Worm (Caenorhabditis elegans) whole organism, young adult: ENCODE results near the gene cyp-33C9.

Experiments used
- B0261.1 ChIP-seq: sonication (generic microtip); optimal IDR thresholded peaks from 2 replicates; lab custom pipeline; 2016; ENCODE audit warnings: mild to moderate bottlenecking, missing genetic modification characterization, moderate library complexity, missing compliant biosample characterization
- B0336.3 ChIP-seq: fragments of 200-800 bp; sonication (Bioruptor generic); IDR thresholded peaks from 2 replicates; pipeline ENCODE4 v1.3.6; 2022; ENCODE audit warnings: missing genetic modification characterization, missing compliant biosample characterization
- F10E7.11 ChIP-seq: sonication (generic microtip); optimal IDR thresholded peaks from 2 replicates; lab custom pipeline; 2017; ENCODE audit warnings: mild to moderate bottlenecking, missing genetic modification characterization, moderate library complexity, missing compliant biosample characterization
- F33H1.4 ChIP-seq: fragments of 200-800 bp; sonication (Bioruptor generic); IDR thresholded peaks from 2 replicates; pipeline ENCODE4 v1.3.6; 2022; ENCODE audit warnings: missing genetic modification reagents, missing genetic modification characterization, missing compliant biosample characterization
- Y67H2A.10 ChIP-seq: fragments of 200-800 bp; sonication (Bioruptor generic); conservative IDR thresholded peaks from 2 replicates; pipeline ENCODE4 v1.3.6; 2022; ENCODE audit warnings: missing genetic modification reagents, missing genetic modification characterization, missing compliant biosample characterization
- Y79H2A.3 ChIP-seq: fragments of 200-800 bp; sonication (Bioruptor generic); conservative IDR thresholded peaks from 2 replicates; pipeline ENCODE4 v1.3.6; 2022; ENCODE audit warnings: missing genetic modification reagents, missing genetic modification characterization, missing compliant biosample characterization
- akir-1 ChIP-seq: fragments of 200-800 bp; sonication (Bioruptor generic); optimal IDR thresholded peaks from 2 replicates; lab custom pipeline; 2018; ENCODE audit warnings: mild to moderate bottlenecking, missing genetic modification characterization, moderate library complexity, missing compliant biosample characterization
- attf-5 ChIP-seq: fragments of 200-800 bp; sonication (Bioruptor generic); optimal IDR thresholded peaks from 2 replicates; lab custom pipeline; 2018; ENCODE audit warnings: mild to moderate bottlenecking, missing genetic modification characterization, missing compliant biosample characterization
- bed-1 ChIP-seq: fragments of 200-800 bp; sonication (Bioruptor generic); IDR thresholded peaks from 2 replicates; pipeline ENCODE4 v1.3.6; 2022; ENCODE audit warnings: missing genetic modification reagents, missing genetic modification characterization, missing compliant biosample characterization
- bed-2 ChIP-seq: fragments of 200-800 bp; sonication (Bioruptor generic); IDR thresholded peaks from 2 replicates; pipeline ENCODE4 v1.3.6; 2022; ENCODE audit warnings: missing genetic modification reagents, missing genetic modification characterization, missing compliant biosample characterization
- ceh-58 ChIP-seq: fragments of 200-800 bp; sonication (Bioruptor generic); IDR thresholded peaks from 2 replicates; pipeline ENCODE4 v1.3.6; 2022; ENCODE audit warnings: missing genetic modification characterization, missing compliant biosample characterization
- chd-7 ChIP-seq: sonication (generic microtip); optimal IDR thresholded peaks from 2 replicates; lab custom pipeline; 2016; ENCODE audit warnings: mild to moderate bottlenecking, missing genetic modification characterization, moderate library complexity, missing compliant biosample characterization
- dox-1 ChIP-seq: fragments of 200-800 bp; sonication (Bioruptor generic); IDR thresholded peaks from 2 replicates; pipeline ENCODE4 v1.3.6; 2022; ENCODE audit warnings: missing genetic modification reagents, missing genetic modification characterization, missing compliant biosample characterization
- egrh-3 ChIP-seq: fragments of 200-800 bp; sonication (Bioruptor generic); IDR thresholded peaks from 2 replicates; pipeline ENCODE4 v1.3.6; 2022; ENCODE audit warnings: missing genetic modification reagents, missing genetic modification characterization, missing compliant biosample characterization
- ekl-4 ChIP-seq: fragments of 200-800 bp; sonication (Bioruptor generic); IDR thresholded peaks from 2 replicates; pipeline ENCODE4 v1.3.6; 2022; ENCODE audit warnings: missing genetic modification reagents, missing genetic modification characterization, missing compliant biosample characterization
- him-1 ChIP-seq: sonication (generic microtip); optimal IDR thresholded peaks from 2 replicates; lab custom pipeline; 2016; ENCODE audit warnings: missing genotype, missing genetic modification reagents, missing genetic modification characterization, missing compliant biosample characterization
- hmg-1.2 ChIP-seq: fragments of 200-800 bp; sonication (Bioruptor generic); IDR thresholded peaks from 2 replicates; pipeline ENCODE4 v1.3.6; 2022; ENCODE audit warnings: missing genetic modification reagents, missing genetic modification characterization, missing compliant biosample characterization
- hmg-20 ChIP-seq: fragments of 200-800 bp; sonication (Bioruptor generic); IDR thresholded peaks from 2 replicates; pipeline ENCODE4 v1.3.6; 2022; ENCODE audit warnings: missing genetic modification reagents, missing genetic modification characterization, missing compliant biosample characterization
- hsf-1 ChIP-seq: fragments of 200-800 bp; sonication (Bioruptor generic); IDR thresholded peaks from 2 replicates; pipeline ENCODE4 v1.3.6; 2022; ENCODE audit warnings: missing genetic modification reagents, missing genetic modification characterization, missing compliant biosample characterization
- lag-1 ChIP-seq: fragments of 200-800 bp; sonication (Bioruptor generic); IDR thresholded peaks from 2 replicates; pipeline ENCODE4 v1.3.6; 2022; ENCODE audit warnings: missing genetic modification reagents, missing genetic modification characterization, missing compliant biosample characterization
- let-607 ChIP-seq, 2 experiments: fragments of 200-800 bp in 1 of 2; sonication (Bioruptor generic) in 1 of 2; sonication (generic microtip) in 1 of 2; optimal IDR thresholded peaks; 2 replicates each; lab custom pipeline; 2016 to 2018; ENCODE audit warnings: mild to moderate bottlenecking in 2 of 2, missing compliant biosample characterization in 2 of 2, missing genetic modification characterization in 2 of 2, moderate library complexity in 2 of 2, missing genotype in 1 of 2
- lin-26 ChIP-seq: fragments of 200-800 bp; sonication (Bioruptor generic); IDR thresholded peaks from 2 replicates; pipeline ENCODE4 v1.3.6; 2022; ENCODE audit warnings: missing genetic modification reagents, missing genetic modification characterization, missing compliant biosample characterization
- mxl-1 ChIP-seq: sonication (generic microtip); optimal IDR thresholded peaks from 2 replicates; lab custom pipeline; 2016; ENCODE audit warnings: missing genetic modification characterization, missing compliant biosample characterization
- nfyb-1 ChIP-seq: fragments of 200-800 bp; sonication (Bioruptor generic); IDR thresholded peaks from 2 replicates; pipeline ENCODE4 v1.3.6; 2022; ENCODE audit warnings: missing genetic modification reagents, missing genetic modification characterization, missing compliant biosample characterization
- nhr-80 ChIP-seq: sonication (generic microtip); optimal IDR thresholded peaks from 2 replicates; lab custom pipeline; 2016; ENCODE audit warnings: missing genetic modification characterization, missing compliant biosample characterization
- pha-4 ChIP-seq: fragments of 150-350 bp; sonication (generic microtip); optimal IDR thresholded peaks from 2 replicates; lab custom pipeline; 2014; ENCODE audit warnings: missing biosample characterization, missing genetic modification reagents, missing genetic modification characterization
- sdz-38 ChIP-seq: sonication (generic microtip); optimal IDR thresholded peaks from 2 replicates; lab custom pipeline; 2016; ENCODE audit warnings: missing genotype, missing genetic modification characterization, missing compliant biosample characterization
- sea-2 ChIP-seq: fragments of 200-800 bp; sonication (Bioruptor generic); IDR thresholded peaks from 2 replicates; pipeline ENCODE4 v1.3.6; 2022; ENCODE audit warnings: missing genetic modification characterization, missing compliant biosample characterization
- unc-130 ChIP-seq: sonication (generic microtip); optimal IDR thresholded peaks from 2 replicates; lab custom pipeline; 2016; ENCODE audit warnings: missing genetic modification reagents, missing genetic modification characterization, missing compliant biosample characterization
- zfh-2 ChIP-seq: fragments of 200-800 bp; sonication (Bioruptor generic); conservative IDR thresholded peaks from 2 replicates; pipeline ENCODE4 v1.3.6; 2022; ENCODE audit warnings: missing genetic modification reagents, missing genetic modification characterization, missing compliant biosample characterization
- ztf-26 ChIP-seq: sonication (generic microtip); optimal IDR thresholded peaks from 2 replicates; lab custom pipeline; 2017; ENCODE audit warnings: missing genetic modification characterization, missing compliant biosample characterization
- ztf-28 ChIP-seq: fragments of 200-800 bp; sonication (Bioruptor generic); IDR thresholded peaks from 2 replicates; pipeline ENCODE4 v1.3.6; 2022; ENCODE audit warnings: missing genetic modification reagents, missing genetic modification characterization, missing compliant biosample characterization

The cyp-33C9 gene

DNA sequence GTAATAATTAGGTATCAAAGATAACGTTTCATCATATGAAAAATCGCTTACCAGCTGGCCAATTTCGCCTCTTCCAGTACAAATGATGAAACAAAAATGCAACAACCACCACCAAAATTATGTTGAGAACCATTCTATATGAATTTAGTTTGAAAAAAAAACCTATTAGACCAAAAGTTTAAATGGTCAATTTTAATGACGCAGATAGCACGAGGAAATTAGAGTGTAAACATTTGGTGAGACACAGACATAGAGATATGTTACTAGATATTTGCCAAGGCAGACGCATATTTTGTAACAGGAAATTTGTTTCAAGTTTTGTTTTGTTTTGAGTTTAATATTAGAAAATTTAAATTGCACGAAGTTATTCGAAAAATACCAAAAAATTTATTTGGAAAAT lies at the start of gene cyp-33C9:
cyp-33C9 (minus strand) TSS at position 211 of the 400 bp plus-strand sequence.
- peak; percentile 8 for TF ChIP-seq nhr-80 (tag; lab: Kevin White, UChicago)
- no peak for TF ChIP-seq akir-1 (GFP tag; lab: Kevin White, UChicago)
- peak; percentile 34; the same call in 1 of the 2 replicates for TF ChIP-seq hmg-1.2

DNA sequence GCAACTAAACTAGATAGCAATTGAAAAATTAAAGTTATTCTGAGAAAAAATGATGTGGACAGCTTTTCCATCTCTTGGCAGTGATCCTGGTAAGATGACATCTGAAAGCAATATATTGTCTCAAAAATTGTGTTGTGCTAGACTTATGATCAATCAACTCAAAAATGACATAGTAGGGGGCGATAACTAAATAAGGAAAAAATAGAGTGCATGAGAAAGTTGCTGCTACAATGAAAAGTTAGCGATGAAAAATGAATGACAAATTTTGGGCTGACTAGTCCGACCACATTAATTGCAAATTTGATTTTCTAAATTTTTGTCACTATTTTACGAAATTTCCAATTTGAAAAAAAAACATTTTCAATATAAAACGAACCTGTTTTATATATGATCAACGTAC lies 46.8 kb upstream of the cyp-33C9 start, which contains the start of gene srab-9:
srab-9 (minus strand) TSS at position 101 of the 400 bp plus-strand sequence.
- no peak for TF ChIP-seq attf-5 (GFP tag; lab: Kevin White, UChicago)

DNA sequence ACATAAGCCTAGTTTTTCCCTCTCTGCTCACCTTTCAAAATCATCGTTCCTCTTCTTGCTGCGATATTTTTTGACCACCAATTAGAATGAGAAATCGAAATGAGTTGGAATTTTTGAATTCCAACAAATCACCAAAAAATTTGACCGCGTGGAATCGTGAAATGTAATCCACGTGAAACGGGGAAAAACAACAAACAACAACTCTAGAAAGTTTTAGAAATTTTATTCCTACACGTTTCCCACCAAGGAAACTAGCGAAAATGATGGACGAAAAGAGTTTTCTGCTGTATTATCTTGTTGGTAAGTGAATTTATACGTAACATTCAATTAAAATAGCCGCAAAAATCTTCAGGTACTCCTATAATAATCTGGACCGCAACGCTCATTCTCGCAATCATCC lies 44.1 kb upstream of the cyp-33C9 start, which contains the start of the genes irld-3 and F02C9.1:
irld-3 (minus strand) TSS at position 101 of the 400 bp plus-strand sequence.
F02C9.1 (plus strand) TSS at position 216 of the 400 bp plus-strand sequence.
- TF ChIP-seq ceh-58 (GFP tag; lab: Robert Waterston, UW), result no peak
- TF ChIP-seq pha-4 (tag; lab: Kevin White, UChicago), result no peak
- TF ChIP-seq mxl-1, result no peak
- TF ChIP-seq nfyb-1, result no peak
- TF ChIP-seq chd-7 (tag; lab: Kevin White, UChicago), result no peak
- no peak for TF ChIP-seq him-1 (tag; lab: Kevin White, UChicago)
- TF ChIP-seq B0336.3, result no peak
- TF ChIP-seq let-607 (tag; optimal IDR thresholded peaks at IDR 0.05; lab: Kevin White, UChicago), result no peak
- no peak for TF ChIP-seq hmg-20 (GFP tag; lab: Robert Waterston, UW)
- TF ChIP-seq ekl-4 (GFP tag; lab: Robert Waterston, UW), result no peak
- no peak for TF ChIP-seq bed-1
- no peak for TF ChIP-seq ztf-26 (tag; lab: Kevin White, UChicago)
- TF ChIP-seq B0261.1 (tag; lab: Kevin White, UChicago), result no peak
- TF ChIP-seq lag-1, result no peak
- no peak for TF ChIP-seq F33H1.4 (GFP tag; lab: Robert Waterston, UW)
- no peak for TF ChIP-seq hsf-1 (GFP tag; lab: Robert Waterston, UW)
- TF ChIP-seq Y79H2A.3 (GFP tag; lab: Robert Waterston, UW), result no peak
- no peak for TF ChIP-seq akir-1 (GFP tag; lab: Kevin White, UChicago)

DNA sequence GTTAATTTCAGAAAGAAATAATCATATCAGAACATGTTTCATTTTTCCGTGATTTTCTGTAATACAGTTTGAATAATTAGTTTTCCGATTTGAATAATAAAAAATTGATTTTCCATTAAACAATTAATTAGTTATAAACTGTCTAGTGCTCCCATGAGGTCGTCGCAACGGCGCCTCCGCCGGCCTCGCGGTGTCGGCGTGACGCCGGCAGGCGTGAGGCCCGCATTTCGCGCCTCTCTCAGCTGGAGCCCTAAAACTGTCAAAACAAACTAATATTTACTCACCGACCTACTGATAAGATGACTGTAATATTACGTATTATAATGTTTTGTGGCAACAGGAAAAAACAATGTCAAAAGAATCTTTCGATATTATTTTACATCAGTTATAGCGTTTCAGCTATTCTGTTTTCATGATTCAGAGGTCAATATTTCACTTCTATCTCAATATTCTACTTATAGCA lies 39.0 kb upstream of the cyp-33C9 start, which contains the start of gene F02C9.2:
F02C9.2 (plus strand) TSS at position 413 of the 463 bp plus-strand sequence.
- TF ChIP-seq zfh-2 (GFP tag; lab: Robert Waterston, UW) (peak; percentile 81), unc-130 (GFP tag; lab: Kevin White, UChicago) (no peak), egrh-3 (GFP tag; lab: Robert Waterston, UW) (peak; percentile 41; the same call in 1 of the 2 replicates)
- TF ChIP-seq, all 124 proteins: peak for 2

DNA sequence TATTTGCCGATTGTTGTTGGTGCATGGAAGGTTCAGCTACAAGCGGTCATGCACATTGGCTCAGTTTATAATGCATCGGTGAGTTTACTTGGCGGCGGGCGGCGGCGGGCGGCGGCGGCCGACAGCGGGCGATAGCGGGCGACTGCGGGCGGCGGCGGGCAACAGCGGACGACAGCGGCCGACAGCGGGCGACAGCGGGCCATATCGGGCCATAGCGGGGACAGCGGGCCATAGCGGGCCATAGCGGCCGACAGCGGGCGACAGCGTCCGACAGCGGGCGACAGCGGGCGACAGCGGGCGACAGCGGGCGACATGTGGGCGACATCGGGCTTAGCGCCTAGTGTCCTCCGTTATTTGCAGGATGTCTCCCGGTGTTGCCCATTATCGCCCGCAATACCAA lies 37.8 kb upstream of the cyp-33C9 start:
- no peak for TF ChIP-seq Y79H2A.3 (GFP tag; lab: Robert Waterston, UW)
- peak; percentile 38 for TF ChIP-seq F10E7.11
- no peak for TF ChIP-seq sdz-38 (tag; lab: Kevin White, UChicago)
- TF ChIP-seq bed-2 (GFP tag; lab: Robert Waterston, UW), result peak; percentile 22; the same call in 1 of the 2 replicates
- TF ChIP-seq Y67H2A.10 (GFP tag; lab: Robert Waterston, UW), result no peak
- peak; percentile 45; the same call in 1 of the 2 replicates for TF ChIP-seq sea-2
- peak; percentile 13; the same call in 1 of the 2 replicates for TF ChIP-seq dox-1 (GFP tag; lab: Robert Waterston, UW)
- TF ChIP-seq egrh-3 (GFP tag; lab: Robert Waterston, UW), result peak; percentile 98
- TF ChIP-seq ztf-28, result 0 out of 2 replicates have a peak, but pooled peaks have one; percentile 17
- TF ChIP-seq lin-26 (GFP tag; lab: Robert Waterston, UW), result 0 out of 2 replicates have a peak, but pooled peaks have one; percentile 47
- TF ChIP-seq zfh-2 (GFP tag; lab: Robert Waterston, UW), result peak; percentile 97
- TF ChIP-seq, all 124 proteins: peak for 8
